Worm (Caenorhabditis elegans) whole organism, midembryonic: Measurements from ENCODE around the gene mihp-2.

Experiments
- T22C8.4 ChIP-seq: fragments of 200-800 bp; sonication (Bioruptor generic); IDR thresholded peaks from 2 replicates; pipeline ENCODE4 v1.3.6; 2022; ENCODE audit warnings: missing genetic modification characterization, missing compliant biosample characterization
- cog-1 ChIP-seq: sonication (generic microtip); optimal IDR thresholded peaks from 2 replicates; lab custom pipeline; 2016; ENCODE audit warnings: missing genetic modification characterization, missing compliant biosample characterization
- flt-1 ChIP-seq: fragments of 200-800 bp; sonication (Bioruptor generic); IDR thresholded peaks from 2 replicates; pipeline ENCODE4 v1.3.6; 2022; ENCODE audit warnings: missing genetic modification characterization, missing compliant biosample characterization
- klf-2 ChIP-seq: fragments of 200-800 bp; sonication (Bioruptor generic); conservative IDR thresholded peaks from 2 replicates; pipeline ENCODE4 v1.3.6; 2022; ENCODE audit warnings: missing genetic modification reagents, missing genetic modification characterization, missing compliant biosample characterization
- med-1 ChIP-seq: sonication (generic microtip); optimal IDR thresholded peaks from 2 replicates; lab custom pipeline; 2017; ENCODE audit warnings: missing genetic modification characterization, mild to moderate bottlenecking, missing compliant biosample characterization, antibody characterized with exemption, missing genetic modification reagents; ENCODE audit not compliant: insufficient read depth
- ref-1 ChIP-seq: fragments of 200-800 bp; sonication (Bioruptor generic); conservative IDR thresholded peaks from 2 replicates; pipeline ENCODE4 v1.3.6; 2022; ENCODE audit warnings: missing genetic modification reagents, missing genetic modification characterization, missing compliant biosample characterization
- tab-1 ChIP-seq: fragments of 200-800 bp; sonication (Bioruptor generic); IDR thresholded peaks from 2 replicates; pipeline ENCODE4 v1.3.6; 2022; ENCODE audit warnings: missing genetic modification characterization, missing compliant biosample characterization
- ztf-23 ChIP-seq: fragments of 200-800 bp; sonication (Bioruptor generic); IDR thresholded peaks from 2 replicates; pipeline ENCODE4 v1.3.6; 2022; ENCODE audit warnings: missing genetic modification reagents, missing genetic modification characterization, missing compliant biosample characterization
- ztf-29 ChIP-seq: fragments of 200-800 bp; sonication (Bioruptor generic); IDR thresholded peaks from 2 replicates; pipeline ENCODE4 v1.3.6; 2022; ENCODE audit warnings: missing genetic modification reagents, missing genetic modification characterization, missing compliant biosample characterization

The mihp-2 gene

DNA sequence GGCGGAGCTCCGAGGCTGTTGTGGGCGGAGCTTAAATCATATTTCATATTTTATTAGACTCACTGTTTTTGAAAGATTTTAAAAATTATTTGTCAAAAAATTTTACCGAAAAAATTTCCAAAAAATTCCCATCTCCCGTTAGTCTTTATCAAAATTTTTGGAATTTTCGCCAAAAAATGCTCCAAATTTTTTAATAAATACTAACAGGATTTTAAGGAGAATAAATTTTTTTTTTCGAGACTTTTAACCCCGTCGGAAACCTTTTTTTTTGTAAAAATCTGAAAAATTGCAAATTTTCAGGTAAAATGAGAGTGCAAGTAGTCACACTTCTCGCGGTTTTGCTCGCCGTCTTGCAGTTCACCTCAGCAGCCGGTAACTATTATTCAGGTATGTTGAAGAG, at the start of gene mihp-2:
mihp-2 (plus strand) TSS at position 301 of the 400 bp plus-strand sequence.
- TF ChIP-seq T22C8.4 (GFP tag; lab: Robert Waterston, UW) = no peak
- no peak for TF ChIP-seq ztf-23 (GFP tag; lab: Robert Waterston, UW)
- no peak for TF ChIP-seq cog-1 (tag; lab: Kevin White, UChicago)
- TF ChIP-seq ztf-29 (GFP tag; lab: Robert Waterston, UW) = no peak
- TF ChIP-seq tab-1 (GFP tag; lab: Robert Waterston, UW) = no peak
- no peak for TF ChIP-seq med-1 (GFP tag; lab: Kevin White, UChicago)
- no peak for TF ChIP-seq ref-1 (GFP tag; lab: Robert Waterston, UW)
- TF ChIP-seq flt-1 = no peak
- TF ChIP-seq klf-2 (GFP tag; lab: Robert Waterston, UW) = no peak

DNA sequence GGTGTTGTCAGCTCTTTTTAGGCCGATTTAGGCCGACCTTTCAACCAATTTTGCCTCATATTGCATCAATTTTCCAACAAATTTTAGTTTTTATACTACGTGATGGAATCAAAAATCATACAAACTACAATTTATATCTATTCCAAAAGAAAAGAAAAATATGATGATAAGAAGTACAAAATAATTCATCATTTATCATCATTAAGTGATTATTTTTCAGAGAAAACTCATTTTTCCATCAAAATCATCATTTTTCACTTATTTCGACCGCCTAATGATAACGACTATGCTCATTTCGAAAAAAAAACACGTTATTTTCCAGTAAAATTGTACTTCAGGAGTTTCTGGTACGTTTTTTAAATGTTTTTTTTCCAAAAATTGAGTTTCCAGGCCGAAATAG, 48.8 kb upstream of the mihp-2 start:
- no peak for TF ChIP-seq ztf-29 (GFP tag; lab: Robert Waterston, UW)

DNA sequence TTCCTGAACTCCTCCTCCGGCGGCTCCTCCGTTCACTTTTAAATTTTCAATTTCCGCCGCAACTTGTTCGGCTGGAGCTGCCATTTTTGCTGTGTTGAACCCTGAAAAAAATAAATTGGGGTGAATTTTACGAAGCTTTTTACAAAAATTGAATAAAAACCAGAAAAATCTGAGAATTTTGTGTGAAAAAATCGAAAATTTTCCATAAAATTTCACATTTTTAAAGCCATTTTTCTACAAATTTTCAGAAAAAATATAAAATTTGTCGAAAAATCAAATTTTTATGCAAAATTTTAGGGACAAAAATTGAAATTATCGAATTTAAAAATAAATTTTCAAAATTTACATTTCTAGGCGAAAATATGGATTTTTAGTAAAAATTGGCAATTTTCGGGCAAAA, 44.5 kb upstream of the mihp-2 start, which contains the start of gene wars-1:
wars-1 (minus strand) TSS at position 101 of the 400 bp plus-strand sequence.
- no peak for TF ChIP-seq tab-1 (GFP tag; lab: Robert Waterston, UW)
- no peak for TF ChIP-seq ref-1 (GFP tag; lab: Robert Waterston, UW)
- no peak for TF ChIP-seq med-1 (GFP tag; lab: Kevin White, UChicago)
- no peak for TF ChIP-seq T22C8.4 (GFP tag; lab: Robert Waterston, UW)
- no peak for TF ChIP-seq ztf-23 (GFP tag; lab: Robert Waterston, UW)
- TF ChIP-seq ztf-29 (GFP tag; lab: Robert Waterston, UW) = no peak
- TF ChIP-seq cog-1 (tag; lab: Kevin White, UChicago) = no peak
- TF ChIP-seq flt-1 = no peak
- no peak for TF ChIP-seq klf-2 (GFP tag; lab: Robert Waterston, UW)

DNA sequence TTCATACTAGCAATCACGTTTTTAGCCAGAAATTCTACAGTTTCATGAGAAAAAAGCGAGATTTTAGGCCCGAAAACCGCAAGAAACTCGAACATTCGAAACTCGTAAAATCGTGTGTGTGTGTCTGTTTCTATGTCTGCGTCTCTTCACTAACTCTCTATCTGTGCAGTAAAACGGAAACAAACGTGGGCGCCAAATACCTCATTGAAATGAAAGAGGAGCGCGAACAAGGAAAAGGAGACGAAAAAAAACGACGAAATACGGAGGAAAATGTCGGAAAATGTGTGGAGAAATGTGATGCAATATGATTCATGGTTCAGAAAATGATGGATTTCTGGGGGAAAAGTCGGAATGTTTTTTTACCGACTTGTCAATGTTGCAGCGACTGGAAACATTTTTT, 35.1 kb upstream of the mihp-2 start:
- TF ChIP-seq flt-1 = no peak
- no peak for TF ChIP-seq ref-1 (GFP tag; lab: Robert Waterston, UW)
- no peak for TF ChIP-seq ztf-23 (GFP tag; lab: Robert Waterston, UW)
- no peak for TF ChIP-seq med-1 (GFP tag; lab: Kevin White, UChicago)
- no peak for TF ChIP-seq klf-2 (GFP tag; lab: Robert Waterston, UW)
- TF ChIP-seq T22C8.4 (GFP tag; lab: Robert Waterston, UW) = no peak
- no peak for TF ChIP-seq tab-1 (GFP tag; lab: Robert Waterston, UW)
- no peak for TF ChIP-seq ztf-29 (GFP tag; lab: Robert Waterston, UW)
- TF ChIP-seq cog-1 (tag; lab: Kevin White, UChicago) = no peak

DNA sequence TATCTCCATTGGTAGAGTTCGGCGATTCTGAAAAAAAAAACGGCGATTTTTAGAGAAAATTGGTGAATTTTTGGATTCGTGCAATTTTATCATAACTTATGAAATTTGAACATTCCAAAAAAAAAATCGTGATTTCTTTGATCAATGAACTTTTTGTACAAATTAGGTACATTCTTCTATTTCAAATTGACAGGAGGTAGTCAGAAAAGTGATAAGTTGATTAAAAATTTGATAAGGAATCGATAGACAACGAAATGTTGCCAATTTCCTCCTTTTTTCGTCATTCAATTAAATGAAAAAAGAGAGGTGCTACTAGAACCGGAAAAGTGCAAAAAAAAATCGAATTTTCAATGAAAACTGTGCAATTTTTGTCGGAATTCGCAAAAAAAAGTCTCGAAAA, 32.6 kb upstream of the mihp-2 start:
- TF ChIP-seq flt-1 (no peak), med-1 (GFP tag; lab: Kevin White, UChicago) (no peak), klf-2 (GFP tag; lab: Robert Waterston, UW) (no peak), T22C8.4 (GFP tag; lab: Robert Waterston, UW) (no peak), cog-1 (tag; lab: Kevin White, UChicago) (no peak), ref-1 (GFP tag; lab: Robert Waterston, UW) (no peak), ztf-23 (GFP tag; lab: Robert Waterston, UW) (no peak)

DNA sequence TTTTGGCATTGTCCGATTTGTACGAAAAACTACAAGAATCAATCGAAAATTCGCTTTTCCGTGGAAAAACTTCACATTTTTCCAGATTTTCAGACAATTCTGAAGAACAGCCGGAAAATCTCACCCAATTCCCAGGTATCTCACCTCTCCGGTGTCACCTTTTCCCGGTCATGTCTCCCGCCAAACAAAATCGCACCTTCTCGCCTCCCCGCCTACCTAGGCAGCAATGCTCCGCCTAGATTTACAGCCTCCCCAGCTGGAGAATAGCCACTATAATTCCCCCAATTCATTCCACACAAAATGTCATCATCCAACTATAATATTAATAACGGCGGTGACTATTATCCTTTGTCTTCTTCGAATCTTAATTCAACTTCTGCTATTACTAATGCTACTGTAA, 29.7 kb upstream of the mihp-2 start, which contains the start of gene ceh-51:
ceh-51 (plus strand) TSS at position 301 of the 400 bp plus-strand sequence.
- TF ChIP-seq flt-1 (no peak), T22C8.4 (GFP tag; lab: Robert Waterston, UW) (no peak), tab-1 (GFP tag; lab: Robert Waterston, UW) (no peak), med-1 (GFP tag; lab: Kevin White, UChicago) (no peak), ztf-29 (GFP tag; lab: Robert Waterston, UW) (no peak), ref-1 (GFP tag; lab: Robert Waterston, UW) (no peak), ztf-23 (GFP tag; lab: Robert Waterston, UW) (no peak), klf-2 (GFP tag; lab: Robert Waterston, UW) (no peak), cog-1 (tag; lab: Kevin White, UChicago) (no peak)

DNA sequence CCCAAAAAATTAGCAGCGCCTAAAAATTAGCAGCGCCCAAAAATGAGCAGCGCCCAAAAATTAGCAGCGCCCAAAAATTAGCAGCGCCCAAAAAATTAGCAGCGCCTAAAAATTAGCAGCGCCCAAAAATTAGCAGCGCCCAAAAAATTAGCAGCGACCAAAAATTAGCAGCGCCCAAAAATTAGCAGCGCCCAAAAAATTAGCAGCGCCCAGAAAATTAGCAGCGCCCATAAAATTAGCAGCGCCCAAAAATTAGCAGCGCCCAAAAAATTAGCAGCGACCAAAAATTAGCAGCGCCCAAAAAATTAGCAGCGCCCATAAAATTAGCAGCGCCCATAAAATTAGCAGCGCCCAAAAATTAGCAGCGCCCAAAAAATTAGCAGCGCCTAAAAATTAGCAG, 20.6 kb upstream of the mihp-2 start:
- TF ChIP-seq tab-1 (GFP tag; lab: Robert Waterston, UW) = 0 out of 2 replicates have a peak, but pooled peaks have one; percentile 55
- TF ChIP-seq klf-2 (GFP tag; lab: Robert Waterston, UW) = 0 out of 2 replicates have a peak, but pooled peaks have one; percentile 31
- TF ChIP-seq ztf-23 (GFP tag; lab: Robert Waterston, UW) = peak; percentile 72

DNA sequence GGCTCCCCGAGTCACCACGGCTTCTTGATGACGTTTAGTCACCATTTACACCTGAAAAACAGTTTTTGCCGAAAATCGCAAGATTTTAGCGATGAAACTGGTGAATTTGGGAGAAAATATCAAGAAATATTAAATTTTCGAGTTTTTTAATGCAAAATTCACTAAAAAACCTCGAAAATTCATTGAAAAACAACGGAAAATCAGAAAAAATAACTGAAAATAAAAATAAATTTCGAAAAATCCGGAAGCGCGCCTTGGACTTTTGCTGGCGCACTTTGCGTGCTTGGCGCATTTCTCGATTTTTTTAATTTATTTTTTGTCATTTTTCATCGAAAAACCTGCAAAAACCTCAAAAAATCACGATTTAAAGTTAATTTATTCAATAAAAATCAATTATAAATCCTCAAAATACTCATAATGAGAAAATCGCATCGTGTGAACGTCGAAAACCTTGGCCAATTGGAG, 8.6 kb upstream of the mihp-2 start, which contains the start of gene emb-4:
emb-4 (minus strand) TSS at position 51 of the 465 bp plus-strand sequence.
- TF ChIP-seq ref-1 (GFP tag; lab: Robert Waterston, UW) = no peak
- TF ChIP-seq flt-1 = no peak
- no peak for TF ChIP-seq ztf-29 (GFP tag; lab: Robert Waterston, UW)
- TF ChIP-seq tab-1 (GFP tag; lab: Robert Waterston, UW) = no peak
- TF ChIP-seq cog-1 (tag; lab: Kevin White, UChicago) = no peak
- no peak for TF ChIP-seq T22C8.4 (GFP tag; lab: Robert Waterston, UW)
- TF ChIP-seq ztf-23 (GFP tag; lab: Robert Waterston, UW) = no peak
- no peak for TF ChIP-seq klf-2 (GFP tag; lab: Robert Waterston, UW)
- TF ChIP-seq med-1 (GFP tag; lab: Kevin White, UChicago) = no peak

DNA sequence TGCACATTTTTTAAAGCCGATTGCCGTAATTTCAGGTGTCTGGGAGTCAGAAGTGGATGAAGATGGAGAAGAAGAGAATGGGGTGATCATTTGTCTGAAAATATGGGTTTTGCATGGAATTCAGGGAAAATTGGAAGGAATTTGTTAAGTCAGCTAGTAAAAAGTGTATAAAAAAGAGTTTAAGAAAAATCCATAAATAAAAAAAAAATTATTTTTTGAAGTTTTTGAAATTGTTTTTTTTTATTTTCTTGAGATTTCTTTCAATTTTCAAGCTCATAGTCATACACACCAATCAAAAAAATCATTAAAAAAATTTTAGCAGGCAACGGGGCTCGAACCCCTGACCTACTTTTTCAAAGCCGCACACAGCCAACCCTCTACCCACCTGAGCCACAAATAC, 3.1 kb upstream of the mihp-2 start, which contains the start of gene nhr-243:
nhr-243 (minus strand) TSS at position 101 of the 400 bp plus-strand sequence.
- TF ChIP-seq ztf-29 (GFP tag; lab: Robert Waterston, UW) = no peak
- TF ChIP-seq klf-2 (GFP tag; lab: Robert Waterston, UW) = no peak
- no peak for TF ChIP-seq ref-1 (GFP tag; lab: Robert Waterston, UW)
- TF ChIP-seq ztf-23 (GFP tag; lab: Robert Waterston, UW) = no peak
- no peak for TF ChIP-seq tab-1 (GFP tag; lab: Robert Waterston, UW)
- TF ChIP-seq flt-1 = no peak
- no peak for TF ChIP-seq cog-1 (tag; lab: Kevin White, UChicago)
- no peak for TF ChIP-seq med-1 (GFP tag; lab: Kevin White, UChicago)
- no peak for TF ChIP-seq T22C8.4 (GFP tag; lab: Robert Waterston, UW)
